Worm (Caenorhabditis elegans) whole organism, mixed stage, embryonic: Measurements from ENCODE around the gene K03B4.4.

Source experiments
- elt-1 ChIP-seq: sonication (generic microtip); optimal IDR thresholded peaks from 2 replicates; lab custom pipeline; 2017; ENCODE audit warnings: missing genetic modification characterization, mild to moderate bottlenecking, missing compliant biosample characterization, antibody characterized with exemption, moderate library complexity, borderline replicate concordance; ENCODE audit not compliant: insufficient read depth
- lin-13 ChIP-seq: fragments of 150-350 bp; optimal IDR thresholded peaks from 2 replicates; lab custom pipeline; 2014; ENCODE audit warnings: missing biosample characterization, missing genetic modification characterization
- lin-32 ChIP-seq: fragments of 200-800 bp; sonication (Bioruptor generic); optimal IDR thresholded peaks from 2 replicates; lab custom pipeline; 2018; ENCODE audit warnings: mild to moderate bottlenecking, missing genetic modification characterization, missing compliant biosample characterization
- lsy-2 ChIP-seq: fragments of 150-350 bp; optimal IDR thresholded peaks from 2 replicates; lab custom pipeline; 2014; ENCODE audit warnings: missing biosample characterization, missing genetic modification characterization
- mab-5 ChIP-seq: fragments of 150-350 bp; optimal IDR thresholded peaks from 2 replicates; lab custom pipeline; 2014; ENCODE audit warnings: missing biosample characterization, missing genetic modification characterization
- nhr-12 ChIP-seq: fragments of 150-350 bp; optimal IDR thresholded peaks from 2 replicates; lab custom pipeline; 2014; ENCODE audit warnings: missing biosample characterization, missing genetic modification characterization
- nhr-237 ChIP-seq: fragments of 150-350 bp; optimal IDR thresholded peaks from 2 replicates; lab custom pipeline; 2014; ENCODE audit warnings: missing biosample characterization, missing genetic modification characterization
- unc-39 ChIP-seq: fragments of 150-350 bp; optimal IDR thresholded peaks from 2 replicates; lab custom pipeline; 2014; ENCODE audit warnings: missing biosample characterization, missing genetic modification characterization
- zip-8 ChIP-seq: fragments of 150-350 bp; optimal IDR thresholded peaks from 2 replicates; lab custom pipeline; 2014; ENCODE audit warnings: missing biosample characterization, missing genetic modification characterization
- ztf-11 ChIP-seq: fragments of 150-350 bp; optimal IDR thresholded peaks from 2 replicates; lab custom pipeline; 2014; ENCODE audit warnings: missing biosample characterization, missing genetic modification characterization

DNA sequence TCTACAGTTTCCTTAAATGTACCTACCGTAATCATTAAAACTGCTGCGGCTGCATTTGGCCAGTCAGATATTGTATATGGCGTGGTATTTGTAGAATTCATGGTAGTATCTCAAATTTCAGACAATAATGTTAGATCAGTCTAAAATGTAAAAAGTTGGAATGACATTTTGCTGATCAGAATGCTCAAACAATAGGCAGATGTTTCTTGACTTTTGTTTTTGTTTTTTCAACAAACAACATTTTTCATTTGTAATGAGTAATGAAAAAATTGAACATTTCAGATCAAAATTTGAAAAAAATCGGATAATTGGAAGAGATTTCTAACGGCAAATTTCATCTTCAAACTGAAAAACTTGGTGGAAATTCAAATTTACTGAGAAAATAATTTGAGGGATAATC, 13.1 kb upstream of the K03B4.4 start, which contains the start of gene srx-77:
- TF ChIP-seq nhr-237 (tag; lab: Kevin White, UChicago) (no peak), mab-5 (tag; lab: Kevin White, UChicago) (no peak), lin-13 (tag; lab: Kevin White, UChicago) (no peak), lsy-2 (no peak), ztf-11 (tag; lab: Kevin White, UChicago) (no peak), zip-8 (no peak), nhr-12 (tag; lab: Kevin White, UChicago) (no peak), elt-1 (tag; lab: Kevin White, UChicago) (no peak), lin-32 (GFP tag; lab: Kevin White, UChicago) (no peak), unc-39 (no peak)
